Worm (Caenorhabditis elegans) whole organism, L4 larva: ENCODE data around the gene stdh-4.

Experiments used
- F26F4.8 ChIP-seq: fragments of 200-800 bp; sonication (Bioruptor generic); conservative IDR thresholded peaks from 2 replicates; pipeline ENCODE4 v1.3.6; 2022; ENCODE audit warnings: missing genetic modification characterization, missing compliant biosample characterization
- F37D6.2 ChIP-seq: sonication (generic microtip); optimal IDR thresholded peaks from 2 replicates; lab custom pipeline; 2016; ENCODE audit warnings: mild to moderate bottlenecking, missing genetic modification characterization, missing compliant biosample characterization
- T20F7.1 ChIP-seq: fragments of 200-800 bp; sonication (Bioruptor generic); optimal IDR thresholded peaks from 2 replicates; lab custom pipeline; 2018; ENCODE audit warnings: mild to moderate bottlenecking, missing genetic modification characterization, missing compliant biosample characterization
- Y105C5A.15 ChIP-seq: fragments of 200-800 bp; sonication (Bioruptor generic); IDR thresholded peaks from 2 replicates; pipeline ENCODE4 v1.3.6; 2022; ENCODE audit warnings: missing genetic modification characterization, missing compliant biosample characterization
- Y48G9A.11 ChIP-seq: fragments of 200-800 bp; sonication (Bioruptor generic); IDR thresholded peaks from 2 replicates; pipeline ENCODE4 v1.3.6; 2022; ENCODE audit warnings: missing genetic modification reagents, missing genetic modification characterization, missing compliant biosample characterization
- Y5F2A.4 ChIP-seq: fragments of 200-800 bp; sonication (Bioruptor generic); optimal IDR thresholded peaks from 2 replicates; lab custom pipeline; 2018; ENCODE audit warnings: mild to moderate bottlenecking, missing genetic modification characterization, missing compliant biosample characterization
- ZK337.2 ChIP-seq: fragments of 200-800 bp; sonication (Bioruptor generic); IDR thresholded peaks from 2 replicates; pipeline ENCODE4 v1.3.6; 2022; ENCODE audit warnings: missing genetic modification reagents, missing genetic modification characterization, missing compliant biosample characterization
- aha-1 ChIP-seq: fragments of 150-350 bp; peaks from one replicate; lab custom pipeline; 2014; ENCODE audit warnings: missing biosample characterization, missing genetic modification characterization
- aly-2 ChIP-seq: sonication (generic microtip); optimal IDR thresholded peaks from 2 replicates; lab custom pipeline; 2018; ENCODE audit warnings: missing biosample characterization, missing genetic modification characterization
- ama-1 ChIP-seq: fragments of 150-350 bp; optimal IDR thresholded peaks from 2 replicates; lab custom pipeline; 2014; ENCODE audit warnings: inconsistent platforms, mixed read lengths
- ceh-20 ChIP-seq: fragments of 200-800 bp; sonication (Bioruptor generic); IDR thresholded peaks from 2 replicates; pipeline ENCODE4 v1.3.6; 2022; ENCODE audit warnings: missing genetic modification reagents, missing genetic modification characterization, missing compliant biosample characterization
- ceh-28 ChIP-seq: fragments of 150-350 bp; optimal IDR thresholded peaks from 2 replicates; lab custom pipeline; 2014; ENCODE audit warnings: missing biosample characterization, missing genetic modification reagents, missing genetic modification characterization
- ces-1 ChIP-seq: fragments of 150-350 bp; sonication (generic microtip); optimal IDR thresholded peaks from 4 replicates; lab custom pipeline; 2014; ENCODE audit warnings: missing biosample characterization, missing genetic modification reagents, missing genetic modification characterization
- cey-2 ChIP-seq: sonication (generic microtip); optimal IDR thresholded peaks from 3 replicates; lab custom pipeline; 2017; ENCODE audit warnings: missing genetic modification characterization, mild to moderate bottlenecking, missing compliant biosample characterization, antibody characterized with exemption, borderline replicate concordance; ENCODE audit not compliant: insufficient read depth
- daf-12 ChIP-seq: fragments of 150-350 bp; optimal IDR thresholded peaks from 2 replicates; lab custom pipeline; 2014; ENCODE audit warnings: missing biosample characterization, missing genetic modification reagents, missing genetic modification characterization
- daf-8 ChIP-seq: fragments of 200-800 bp; sonication (Bioruptor generic); IDR thresholded peaks from 2 replicates; pipeline ENCODE4 v1.3.6; 2022; ENCODE audit warnings: missing genetic modification characterization, missing compliant biosample characterization
- dmd-9 ChIP-seq: fragments of 200-800 bp; sonication (Bioruptor generic); IDR thresholded peaks from 2 replicates; pipeline ENCODE4 v1.3.6; 2022; ENCODE audit warnings: missing genetic modification reagents, missing genetic modification characterization, missing compliant biosample characterization
- dpl-1 ChIP-seq: fragments of 150-350 bp; optimal IDR thresholded peaks from 2 replicates; lab custom pipeline; 2014; ENCODE audit warnings: missing biosample characterization, missing genetic modification reagents, missing genetic modification characterization
- duxl-1 ChIP-seq: sonication (generic microtip); optimal IDR thresholded peaks from 2 replicates; lab custom pipeline; 2016; ENCODE audit warnings: mild to moderate bottlenecking, missing genetic modification characterization, moderate library complexity, missing compliant biosample characterization; ENCODE audit not compliant: poor library complexity
- hif-1 ChIP-seq, 2 experiments: sonication (generic microtip); optimal IDR thresholded peaks; 2 replicates each; lab custom pipeline; 2016 to 2017; ENCODE audit warnings: missing compliant biosample characterization in 2 of 2, missing genetic modification characterization in 2 of 2, missing genetic modification reagents in 2 of 2, missing genotype in 2 of 2, mild to moderate bottlenecking in 1 of 2
- hlh-11 ChIP-seq: fragments of 200-800 bp; sonication (Bioruptor generic); optimal IDR thresholded peaks from 2 replicates; lab custom pipeline; 2018; ENCODE audit warnings: mild to moderate bottlenecking, missing genetic modification characterization, missing compliant biosample characterization
- hlh-30 ChIP-seq: sonication (generic microtip); optimal IDR thresholded peaks from 2 replicates; lab custom pipeline; 2017; ENCODE audit warnings: antibody characterized with exemption, mild to moderate bottlenecking, missing genetic modification characterization, missing compliant biosample characterization; ENCODE audit not compliant: insufficient read depth
- lim-7 ChIP-seq: fragments of 200-800 bp; sonication (Bioruptor generic); IDR thresholded peaks from 2 replicates; pipeline ENCODE4 v1.3.6; 2022; ENCODE audit warnings: missing genetic modification characterization, missing compliant biosample characterization
- lin-13 ChIP-seq: fragments of 150-350 bp; optimal IDR thresholded peaks from 2 replicates; lab custom pipeline; 2014; ENCODE audit warnings: missing biosample characterization, missing genetic modification reagents, missing genetic modification characterization
- lin-15B ChIP-seq: fragments of 150-350 bp; sonication (generic microtip); optimal IDR thresholded peaks from 3 replicates; lab custom pipeline; 2014; ENCODE audit warnings: missing biosample characterization, missing genetic modification characterization
- lir-3 ChIP-seq: sonication (generic microtip); optimal IDR thresholded peaks from 2 replicates; lab custom pipeline; 2016; ENCODE audit warnings: mild to moderate bottlenecking, missing genetic modification characterization, missing compliant biosample characterization
- madf-9 ChIP-seq: fragments of 200-800 bp; sonication (Bioruptor generic); conservative IDR thresholded peaks from 2 replicates; pipeline ENCODE4 v1.3.6; 2022; ENCODE audit warnings: missing genetic modification reagents, missing genetic modification characterization, missing compliant biosample characterization
- mdl-1 ChIP-seq, 2 experiments: fragments of 150-350 bp in 1 of 2; sonication (generic microtip) in 1 of 2; optimal IDR thresholded peaks; 2 replicates each; lab custom pipeline; 2014 to 2017; ENCODE audit warnings: missing biosample characterization in 2 of 2, missing genetic modification characterization in 2 of 2
- mdt-29 ChIP-seq: fragments of 200-800 bp; sonication (Bioruptor generic); IDR thresholded peaks from 2 replicates; pipeline ENCODE4 v1.3.6; 2022; ENCODE audit warnings: missing genetic modification reagents, missing genetic modification characterization, missing compliant biosample characterization
- mxl-2 ChIP-seq: fragments of 200-800 bp; sonication (Bioruptor generic); conservative IDR thresholded peaks from 2 replicates; pipeline ENCODE4 v1.3.6; 2022; ENCODE audit warnings: missing genetic modification reagents, missing genetic modification characterization, missing compliant biosample characterization
- mxl-3 ChIP-seq: fragments of 200-800 bp; sonication (Bioruptor generic); optimal IDR thresholded peaks from 2 replicates; lab custom pipeline; 2018; ENCODE audit warnings: mild to moderate bottlenecking, missing genetic modification characterization, missing compliant biosample characterization
- nhr-25 ChIP-seq: sonication (generic microtip); optimal IDR thresholded peaks from 2 replicates; lab custom pipeline; 2017; ENCODE audit warnings: missing genetic modification characterization, mild to moderate bottlenecking, missing compliant biosample characterization, antibody characterized with exemption, moderate library complexity, borderline replicate concordance; ENCODE audit not compliant: insufficient read depth
- nhr-41 ChIP-seq: fragments of 200-800 bp; sonication (Bioruptor generic); IDR thresholded peaks from 2 replicates; pipeline ENCODE4 v1.3.6; 2022; ENCODE audit warnings: missing genetic modification reagents, missing genetic modification characterization, missing compliant biosample characterization
- nhr-48 ChIP-seq: sonication (generic microtip); optimal IDR thresholded peaks from 2 replicates; lab custom pipeline; 2016; ENCODE audit warnings: mild to moderate bottlenecking, missing genetic modification characterization, missing compliant biosample characterization
- nhr-6 ChIP-seq: fragments of 150-350 bp; optimal IDR thresholded peaks from 2 replicates; lab custom pipeline; 2014; ENCODE audit warnings: missing biosample characterization, missing genetic modification characterization
- nhr-77 ChIP-seq: fragments of 150-350 bp; optimal IDR thresholded peaks from 2 replicates; lab custom pipeline; 2014; ENCODE audit warnings: missing biosample characterization, missing genetic modification characterization
- pha-4 ChIP-seq, 2 experiments: fragments of 150-350 bp in 1 of 2; fragments of 200-800 bp in 1 of 2; sonication (Bioruptor generic) in 1 of 2; IDR thresholded peaks in 1 of 2; optimal IDR thresholded peaks in 1 of 2; 2 replicates each; pipeline versions ENCODE4 v1.3.6 to Lab custom; 2014 to 2022; ENCODE audit warnings: missing genetic modification characterization in 2 of 2, missing genetic modification reagents in 2 of 2, missing biosample characterization in 1 of 2, missing compliant biosample characterization in 1 of 2
- pqm-1 ChIP-seq: sonication (generic microtip); optimal IDR thresholded peaks from 2 replicates; lab custom pipeline; 2017; ENCODE audit warnings: missing biosample characterization, missing genetic modification characterization
- sdz-12 ChIP-seq: fragments of 200-800 bp; sonication (Bioruptor generic); optimal IDR thresholded peaks from 2 replicates; lab custom pipeline; 2018; ENCODE audit warnings: mild to moderate bottlenecking, missing genetic modification characterization, missing compliant biosample characterization
- set-16 ChIP-seq: fragments of 200-800 bp; sonication (Bioruptor generic); IDR thresholded peaks from 2 replicates; pipeline ENCODE4 v1.3.6; 2022; ENCODE audit warnings: missing genetic modification reagents, missing genetic modification characterization, missing compliant biosample characterization
- skn-1 ChIP-seq: fragments of 150-350 bp; optimal IDR thresholded peaks from 2 replicates; lab custom pipeline; 2014; ENCODE audit warnings: missing biosample characterization, missing genetic modification characterization
- snpc-1.2 ChIP-seq: fragments of 200-800 bp; sonication (Bioruptor generic); IDR thresholded peaks from 2 replicates; pipeline ENCODE4 v1.3.6; 2022; ENCODE audit warnings: missing genetic modification reagents, missing genetic modification characterization, missing compliant biosample characterization
- snpc-4 ChIP-seq: fragments of 150-350 bp; optimal IDR thresholded peaks from 2 replicates; lab custom pipeline; 2014; ENCODE audit warnings: missing biosample characterization, missing genetic modification characterization
- tag-97 ChIP-seq: fragments of 200-800 bp; sonication (Bioruptor generic); IDR thresholded peaks from 2 replicates; pipeline ENCODE4 v1.3.6; 2022; ENCODE audit warnings: missing genetic modification characterization, missing compliant biosample characterization
- unc-62 ChIP-seq, 3 experiments: fragments of 150-350 bp in 1 of 3; sonication (generic microtip); optimal IDR thresholded peaks in 2 of 3; peaks in 1 of 3; 1 replicate in 1 of 3; 2 replicates in 2 of 3; lab custom pipeline; 2014 to 2017; ENCODE audit warnings: missing biosample characterization in 3 of 3, missing genetic modification characterization in 3 of 3, missing genetic modification reagents in 3 of 3, missing genotype in 1 of 3
- zfp-2 ChIP-seq: sonication (generic microtip); optimal IDR thresholded peaks from 2 replicates; lab custom pipeline; 2016; ENCODE audit warnings: mild to moderate bottlenecking, missing genetic modification characterization, missing compliant biosample characterization
- ztf-11 ChIP-seq: fragments of 150-350 bp; optimal IDR thresholded peaks from 2 replicates; lab custom pipeline; 2014; ENCODE audit warnings: missing biosample characterization, missing genetic modification characterization
- ztf-7 ChIP-seq: fragments of 150-350 bp; optimal IDR thresholded peaks from 2 replicates; lab custom pipeline; 2014; ENCODE audit warnings: missing biosample characterization, missing genetic modification characterization

stdh-4 gene

ce11 chrV:8499407-8499806 is 49.7 kb upstream of the stdh-4 start (continued):
- TF ChIP-seq nhr-25 (tag; lab: Kevin White, UChicago) (no peak), aly-2 (tag; lab: Kevin White, UChicago) (no peak), snpc-4 (tag; lab: Kevin White, UChicago) (no peak), hif-1 (tag; optimal IDR thresholded peaks at IDR 0.05; lab: Kevin White, UChicago) (no peak), T20F7.1 (no peak), ceh-28 (no peak), nhr-6 (tag; lab: Kevin White, UChicago) (no peak), skn-1 (tag; lab: Kevin White, UChicago) (no peak), aha-1 (tag; lab: Kevin White, UChicago) (no peak)

ce11 chrV:8500348-8500747 is 48.7 kb upstream of the stdh-4 start:
- TF ChIP-seq dmd-9 = peak; percentile 97
- peak; percentile 100 for TF ChIP-seq lim-7 (GFP tag; lab: Robert Waterston, UW)
- peak; percentile 99 for TF ChIP-seq sdz-12
- peak; percentile 86 for TF ChIP-seq zfp-2
- peak; percentile 97 for TF ChIP-seq ceh-20
- TF ChIP-seq ztf-7 (tag; lab: Kevin White, UChicago) = peak; percentile 95
- no peak for TF ChIP-seq skn-1 (tag; lab: Kevin White, UChicago)
- peak; percentile 91 for TF ChIP-seq hlh-11
- peak; percentile 98 for TF ChIP-seq aha-1 (tag; lab: Kevin White, UChicago)
- TF ChIP-seq Y105C5A.15 (GFP tag; lab: Robert Waterston, UW) = peak; percentile 100
- peak; percentile 100 for TF ChIP-seq nhr-41 (GFP tag; lab: Robert Waterston, UW)
- peak; percentile 99 for TF ChIP-seq pha-4 (GFP tag; IDR thresholded peaks at IDR 0.05; lab: Robert Waterston, UW)
- no peak for TF ChIP-seq pha-4 (tag; optimal IDR thresholded peaks at IDR 0.05; lab: Kevin White, UChicago)
- TF ChIP-seq unc-62 (GFP tag; optimal IDR thresholded peaks at IDR 0.05 in 1 of 2; lab: Kevin White, UChicago) = no peak
- TF ChIP-seq unc-62 (tag; optimal IDR thresholded peaks at IDR 0.05; lab: Kevin White, UChicago) = no peak
- TF ChIP-seq dpl-1 = peak; percentile 76
- TF ChIP-seq Y5F2A.4 (GFP tag; lab: Kevin White, UChicago) = peak; percentile 98
- no peak for TF ChIP-seq ama-1
- peak; percentile 97 for TF ChIP-seq madf-9
- peak; percentile 95 for TF ChIP-seq lir-3 (tag; lab: Kevin White, UChicago)
- TF ChIP-seq nhr-77 (tag; lab: Kevin White, UChicago) = peak; percentile 79
- peak; percentile 100 for TF ChIP-seq F26F4.8
- TF ChIP-seq duxl-1 (tag; lab: Kevin White, UChicago) = peak; percentile 98
- no peak; the same call in 1 of the 2 replicates for TF ChIP-seq set-16
- TF ChIP-seq mxl-3 (GFP tag; lab: Kevin White, UChicago) = peak; percentile 95
- peak; percentile 91 for TF ChIP-seq F37D6.2 (tag; lab: Kevin White, UChicago)
- TF ChIP-seq lin-13 (GFP tag; lab: Kevin White, UChicago) = peak; percentile 78
- no peak for TF ChIP-seq ztf-11 (tag; lab: Kevin White, UChicago)
- no peak for TF ChIP-seq pqm-1 (tag; lab: Kevin White, UChicago)
- TF ChIP-seq mdl-1 (tag; optimal IDR thresholded peaks at IDR 0.05; lab: Kevin White, UChicago) = peak; percentile 8 to 59
- peak; percentile 95 for TF ChIP-seq Y48G9A.11 (GFP tag; lab: Robert Waterston, UW)
- no peak for TF ChIP-seq cey-2
- peak; percentile 98 for TF ChIP-seq snpc-1.2 (GFP tag; lab: Robert Waterston, UW)
- TF ChIP-seq daf-8 (GFP tag; lab: Robert Waterston, UW) = peak; percentile 98
- peak; percentile 70 for TF ChIP-seq hlh-30 (tag; lab: Kevin White, UChicago)
- TF ChIP-seq nhr-48 (tag; lab: Kevin White, UChicago) = peak; percentile 92
- peak; percentile 96 for TF ChIP-seq mdt-29 (GFP tag; lab: Robert Waterston, UW)
- TF ChIP-seq aly-2 (tag; lab: Kevin White, UChicago) = peak; percentile 97
- peak; percentile 88; the same call in 1 of the 2 replicates for TF ChIP-seq tag-97
- TF ChIP-seq ceh-28 = no peak
- TF ChIP-seq mxl-2 (GFP tag; lab: Robert Waterston, UW) = peak; percentile 95
- TF ChIP-seq ces-1 (GFP tag; lab: Kevin White, UChicago) = peak; percentile 74
- peak; percentile 60 for TF ChIP-seq lin-15B (tag; lab: Kevin White, UChicago)
- peak; percentile 98 for TF ChIP-seq ZK337.2 (GFP tag; lab: Robert Waterston, UW)
- no peak for TF ChIP-seq daf-12 (tag; lab: Kevin White, UChicago)
